Fruit fly (Drosophila melanogaster): ENCODE measurements around the gene CG17026.

Gene CG17026

DNA sequence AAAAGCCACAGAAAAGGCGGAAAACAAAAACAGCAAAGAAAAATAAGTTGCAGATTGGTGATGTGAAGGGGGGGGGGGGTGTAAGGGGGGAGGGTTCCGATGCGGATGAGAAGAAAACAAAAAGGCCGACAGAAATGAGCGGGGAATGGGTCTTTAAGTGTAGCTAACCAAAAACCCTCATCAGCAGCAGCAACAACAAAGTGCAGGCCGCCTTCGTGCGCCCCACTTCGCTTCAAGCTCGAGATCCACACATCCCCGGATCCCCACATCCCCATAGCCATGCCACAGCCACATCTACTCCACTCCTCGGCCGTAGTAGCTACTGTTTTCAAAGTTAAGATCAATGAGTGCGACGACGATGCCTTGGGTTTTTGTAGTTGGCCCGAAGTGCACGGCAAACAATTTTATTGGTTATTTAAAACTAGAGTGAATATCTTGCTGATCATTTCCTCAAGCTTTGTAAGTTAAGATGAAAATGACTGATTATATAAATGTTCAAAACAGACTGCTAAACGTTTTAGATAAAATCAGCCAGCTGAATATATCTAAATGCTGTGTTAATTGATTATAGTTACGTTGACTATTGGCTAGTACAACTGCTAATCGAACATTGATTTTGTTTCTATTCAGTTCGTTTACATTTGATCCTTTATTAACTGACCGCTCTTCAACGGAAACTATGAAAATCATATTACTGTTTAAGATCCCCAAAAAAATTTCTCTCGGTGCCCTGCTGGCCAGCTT is 49.3 kb downstream of the CG17026 start (continued):
- TF ChIP-seq Nf-YB (GFP tag; optimal IDR thresholded peaks at IDR 0.05), result no peak
- TF ChIP-seq ab (GFP tag; optimal IDR thresholded peaks at IDR 0.05), result no peak
- TF ChIP-seq Dad (GFP tag; optimal IDR thresholded peaks at IDR 0.05), result no peak
- TF ChIP-seq CG42726 (GFP tag; IDR thresholded peaks at IDR 0.05; ENCODE audit: partially characterized antibody), result no peak
- no peak for TF ChIP-seq wek (GFP tag; optimal IDR thresholded peaks at IDR 0.05)
- no peak for TF ChIP-seq pho (GFP tag; optimal IDR thresholded peaks at IDR 0.05)
- no peak for TF ChIP-seq NC2α (GFP tag; optimal IDR thresholded peaks at IDR 0.05)
- peak; percentile 10 for TF ChIP-seq CG13424 (tag; optimal IDR thresholded peaks at IDR 0.05)
- TF ChIP-seq fd96Cb (tag; optimal IDR thresholded peaks at IDR 0.05), result peak; percentile 3
- TF ChIP-seq chinmo (GFP tag; IDR thresholded peaks at IDR 0.05; ENCODE audit: partially characterized antibody), result no peak
- no peak for TF ChIP-seq CG4854 (GFP tag; optimal IDR thresholded peaks at IDR 0.05)
- TF ChIP-seq MBD-R2 (GFP tag; IDR thresholded peaks at IDR 0.05), result no peak
- no peak for TF ChIP-seq Rfx (GFP tag; IDR thresholded peaks at IDR 0.05)
- TF ChIP-seq CG12104 (GFP tag; optimal IDR thresholded peaks at IDR 0.05), result no peak
- TF ChIP-seq CG10267 (tag; optimal IDR thresholded peaks at IDR 0.05), result peak; percentile 20
- TF ChIP-seq CG6175 (GFP tag; IDR thresholded peaks at IDR 0.05), result no peak
- TF ChIP-seq CG8944 (GFP tag; optimal IDR thresholded peaks at IDR 0.05), result no peak
- TF ChIP-seq Scr (GFP tag; IDR thresholded peaks at IDR 0.05; ENCODE audit: partially characterized antibody), result no peak
- TF ChIP-seq Nf-YC (tag; optimal IDR thresholded peaks at IDR 0.05), result no peak
- no peak for TF ChIP-seq Mrtf (GFP tag; IDR thresholded peaks at IDR 0.05)
- TF ChIP-seq sd (tag; optimal IDR thresholded peaks at IDR 0.05), result no peak
- TF ChIP-seq pita (GFP tag; optimal IDR thresholded peaks at IDR 0.05), result no peak
- TF ChIP-seq hb (GFP tag; IDR thresholded peaks at IDR 0.05; ENCODE audit: partially characterized antibody), result no peak
- TF ChIP-seq hth (optimal IDR thresholded peaks at IDR 0.05), result no peak
- no peak for TF ChIP-seq HHEX (GFP tag; optimal IDR thresholded peaks at IDR 0.05)
- no peak for TF ChIP-seq CHES-1-like (GFP tag; optimal IDR thresholded peaks at IDR 0.05)
- TF ChIP-seq vfl (GFP tag; optimal IDR thresholded peaks at IDR 0.05), result no peak
- TF ChIP-seq E2f1 (GFP tag; IDR thresholded peaks at IDR 0.05), result no peak
- TF ChIP-seq Dref (GFP tag; IDR thresholded peaks at IDR 0.05), result no peak
- TF ChIP-seq Ptx1 (GFP tag; IDR thresholded peaks at IDR 0.05), result no peak
- TF ChIP-seq CG2120 (GFP tag; optimal IDR thresholded peaks at IDR 0.05), result no peak
- TF ChIP-seq CG2712 (tag; optimal IDR thresholded peaks at IDR 0.05), result peak; percentile 42
- TF ChIP-seq disco-r (GFP tag; optimal IDR thresholded peaks at IDR 0.05), result no peak
- no peak for TF ChIP-seq chn (GFP tag; optimal IDR thresholded peaks at IDR 0.05)
- TF ChIP-seq twi (tag; optimal IDR thresholded peaks at IDR 0.05), result no peak
- no peak for TF ChIP-seq CG5245 (GFP tag; optimal IDR thresholded peaks at IDR 0.05)
- TF ChIP-seq sima (GFP tag; optimal IDR thresholded peaks at IDR 0.05), result no peak
- no peak for TF ChIP-seq pum (GFP tag; optimal IDR thresholded peaks at IDR 0.05)
- no peak for TF ChIP-seq peb (GFP tag; IDR thresholded peaks at IDR 0.05)
- TF ChIP-seq Ets65A (GFP tag), result peak; percentile 87
- no peak for TF ChIP-seq CG12769 (tag; optimal IDR thresholded peaks at IDR 0.05)
- TF ChIP-seq bigmax (GFP tag; optimal IDR thresholded peaks at IDR 0.05), result no peak
- no peak for TF ChIP-seq CG8388 (GFP tag; optimal IDR thresholded peaks at IDR 0.05)
- no peak for TF ChIP-seq nom (GFP tag; optimal IDR thresholded peaks at IDR 0.05)
- no peak for TF ChIP-seq tap (tag; optimal IDR thresholded peaks at IDR 0.05)
- no peak for TF ChIP-seq HmgD (GFP tag; optimal IDR thresholded peaks at IDR 0.05)
- no peak for TF ChIP-seq CG3995 (GFP tag; optimal IDR thresholded peaks at IDR 0.05)
- no peak for TF ChIP-seq CG34224 (GFP tag; IDR thresholded peaks at IDR 0.05; ENCODE audit: partially characterized antibody)
- TF ChIP-seq gt (GFP tag; IDR thresholded peaks at IDR 0.05), result no peak
- no peak for TF ChIP-seq prd (optimal IDR thresholded peaks at IDR 0.05)
- TF ChIP-seq prd (GFP tag; IDR thresholded peaks at IDR 0.05), result no peak

Measured in whole organism, embryonic.